Fruit fly (Drosophila melanogaster): ENCODE results near the gene CG44198.

DNA sequence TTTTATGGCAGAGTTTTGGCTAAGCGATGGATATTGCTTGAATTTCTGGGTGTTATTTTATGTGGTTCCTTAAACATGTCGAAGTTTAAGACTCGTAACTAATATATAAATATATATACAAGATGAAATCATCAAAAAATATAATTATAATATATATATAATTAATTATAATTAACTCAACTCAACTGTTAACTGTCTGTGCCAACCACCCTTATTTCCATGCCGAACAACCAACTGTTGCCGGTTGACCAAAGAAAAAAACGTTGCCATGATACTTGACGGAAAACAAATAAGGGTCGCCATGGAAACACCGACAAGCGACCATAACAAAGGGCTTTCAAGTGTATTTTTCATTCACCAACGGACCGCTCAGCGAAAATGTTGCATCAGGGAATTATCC, 12.4 kb downstream of the CG44198 start, which contains the start of gene Ttc30:
- TF ChIP-seq EcR (GFP tag; optimal IDR thresholded peaks at IDR 0.05) (no peak), CG17806 (tag; optimal IDR thresholded peaks at IDR 0.05) (no peak), CG9948 (tag; optimal IDR thresholded peaks at IDR 0.05) (no peak), D1 (tag; optimal IDR thresholded peaks at IDR 0.05) (no peak), CG32121 (GFP tag; IDR thresholded peaks at IDR 0.05) (no peak), CG34367 (tag; optimal IDR thresholded peaks at IDR 0.05) (no peak), CG8301 (tag; optimal IDR thresholded peaks at IDR 0.05) (no peak), Pif1B (GFP tag; optimal IDR thresholded peaks at IDR 0.05) (no peak), CG4496 (GFP tag; IDR thresholded peaks at IDR 0.05) (no peak), rn (GFP tag; IDR thresholded peaks at IDR 0.05) (no peak)

All from whole organism, pupa.